Worm (Caenorhabditis elegans): ENCODE data around the gene mog-1.

The mog-1 gene

DNA sequence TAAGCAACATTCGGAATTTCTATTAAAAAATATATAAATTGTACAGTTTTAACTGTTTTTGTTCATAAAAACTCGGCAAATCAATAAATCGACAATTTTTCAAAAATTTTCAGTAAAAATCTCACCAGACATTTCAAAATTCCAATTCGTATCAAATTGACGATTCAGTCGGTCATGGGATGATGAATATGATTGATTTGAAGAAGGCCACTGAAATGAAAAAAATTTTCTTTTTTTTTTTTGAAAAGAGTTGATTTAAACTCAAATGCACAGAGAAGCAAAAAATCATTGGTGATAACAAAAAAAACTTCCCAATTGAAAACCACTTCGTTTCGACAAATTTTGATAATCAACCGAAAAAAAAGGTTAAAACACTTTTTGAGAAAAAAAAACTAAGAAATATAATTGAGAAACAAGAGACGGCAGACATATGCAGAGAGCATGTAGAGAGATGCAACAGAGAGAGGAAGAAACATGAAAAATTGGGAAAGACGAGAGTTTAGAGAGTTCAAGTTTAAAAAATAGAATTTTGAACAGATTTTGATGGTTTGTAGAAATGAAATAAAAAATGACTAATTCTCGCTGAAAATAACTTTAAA is 52.2 kb downstream of the mog-1 start:
- TF ChIP-seq dao-5 (tag; optimal IDR thresholded peaks at IDR 0.05) (no peak), W03F9.2 (tag; optimal IDR thresholded peaks at IDR 0.05) (no peak), him-1 (tag; optimal IDR thresholded peaks at IDR 0.05) (no peak)
